Fruit fly (Drosophila melanogaster) whole organism, embryonic: Measurements from ENCODE around the gene CG17359.

Experiments
- Adf1 ChIP-seq: fragments of 200-800 bp; sonication (Bioruptor generic); IDR thresholded peaks from 2 replicates; pipeline ENCODE4 v1.3.6; 2022; ENCODE audit warnings: missing biosample characterization, missing genetic modification characterization
- Asciz ChIP-seq: fragments of 200-800 bp; sonication (Bioruptor generic); optimal IDR thresholded peaks from 2 replicates; lab custom pipeline; 2017; ENCODE audit warnings: missing biosample characterization, mild to moderate bottlenecking, missing genetic modification characterization, missing genetic modification reagents
- Atf6 ChIP-seq: fragments of 200-800 bp; sonication (Bioruptor generic); IDR thresholded peaks from 2 replicates; pipeline ENCODE4 v1.3.6; 2022; ENCODE audit warnings: missing biosample characterization, missing genetic modification characterization
- Awh ChIP-seq: fragments of 200-800 bp; sonication (Bioruptor generic); IDR thresholded peaks from 2 replicates; pipeline ENCODE4, ENCODE4 v1.3.6; 2022; ENCODE audit warnings: missing biosample characterization, missing genetic modification characterization
- CG10147 ChIP-seq: fragments of 200-800 bp; sonication (Bioruptor generic); optimal IDR thresholded peaks from 2 replicates; lab custom pipeline; 2019; ENCODE audit warnings: missing biosample characterization, mild to moderate bottlenecking, missing genetic modification characterization, moderate library complexity
- CG10321 ChIP-seq: fragments of 200-800 bp; sonication (Bioruptor generic); IDR thresholded peaks from 2 replicates; pipeline ENCODE4 v1.3.6; 2022; ENCODE audit warnings: missing biosample characterization, missing genetic modification characterization
- CG10543 ChIP-seq: fragments of 200-800 bp; sonication (Bioruptor generic); optimal IDR thresholded peaks from 3 replicates; lab custom pipeline; 2017; ENCODE audit warnings: missing biosample characterization, mild to moderate bottlenecking, missing genetic modification characterization, moderate library complexity
- CG10959 ChIP-seq: fragments of 200-800 bp; sonication (Bioruptor generic); IDR thresholded peaks from 2 replicates; pipeline ENCODE4 v1.3.6; 2022; ENCODE audit warnings: missing biosample characterization, missing genetic modification characterization
- CG11456 ChIP-seq: fragments of 200-800 bp; sonication (Bioruptor generic); IDR thresholded peaks from 3 replicates; pipeline ENCODE4 v1.3.6; 2022; ENCODE audit warnings: missing biosample characterization, missing genetic modification characterization
- CG13624 ChIP-seq: fragments of 200-800 bp; sonication (Bioruptor generic); optimal IDR thresholded peaks from 2 replicates; lab custom pipeline; 2016; ENCODE audit warnings: missing biosample characterization, missing genetic modification characterization
- CG14014 ChIP-seq: fragments of 200-800 bp; sonication (Bioruptor generic); IDR thresholded peaks from 2 replicates; pipeline ENCODE4 v1.3.6; 2022; ENCODE audit warnings: missing biosample characterization, missing genetic modification characterization
- CG17328 ChIP-seq: fragments of 200-800 bp; sonication (Bioruptor generic); IDR thresholded peaks from 2 replicates; pipeline ENCODE4 v1.3.6; 2022; ENCODE audit warnings: missing biosample characterization, missing genetic modification characterization
- CG18599 ChIP-seq: fragments of 200-800 bp; sonication (Bioruptor generic); optimal IDR thresholded peaks from 3 replicates; lab custom pipeline; 2017; ENCODE audit warnings: missing biosample characterization, missing genetic modification characterization, mild to moderate bottlenecking, moderate library complexity, missing genetic modification reagents
- CG18764 ChIP-seq: fragments of 200-800 bp; sonication (Bioruptor generic); optimal IDR thresholded peaks from 3 replicates; lab custom pipeline; 2016; ENCODE audit warnings: missing biosample characterization, missing genetic modification characterization
- CG5180 ChIP-seq: fragments of 200-800 bp; sonication (Bioruptor generic); optimal IDR thresholded peaks from 3 replicates; lab custom pipeline; 2017; ENCODE audit warnings: missing biosample characterization, missing genetic modification characterization, mild to moderate bottlenecking, moderate library complexity, missing genetic modification reagents
- CG6683 ChIP-seq: fragments of 200-800 bp; sonication (Bioruptor generic); optimal IDR thresholded peaks from 2 replicates; lab custom pipeline; 2017; ENCODE audit warnings: missing biosample characterization, mild to moderate bottlenecking, missing genetic modification characterization, missing genetic modification reagents
- CG8924 ChIP-seq: fragments of 200-800 bp; optimal IDR thresholded peaks from 3 replicates; lab custom pipeline; 2019; ENCODE audit warnings: missing biosample characterization, mild to moderate bottlenecking, missing genetic modification characterization, moderate library complexity
- CTCF ChIP-seq: fragments of 200-800 bp; sonication (Bioruptor generic); optimal IDR thresholded peaks from 2 replicates; lab custom pipeline; 2017; ENCODE audit warnings: missing biosample characterization, mild to moderate bottlenecking, missing genetic modification characterization, moderate library complexity
- Deaf1 ChIP-seq: fragments of 200-800 bp; optimal IDR thresholded peaks from 3 replicates; lab custom pipeline; 2019; ENCODE audit warnings: missing biosample characterization, mild to moderate bottlenecking, missing genetic modification characterization, moderate library complexity
- Dip2 ChIP-seq: fragments of 200-800 bp; sonication (Bioruptor generic); IDR thresholded peaks from 2 replicates; pipeline ENCODE4 v1.3.6; 2022; ENCODE audit warnings: missing biosample characterization, missing genetic modification characterization
- E2f2 ChIP-seq: fragments of 200-800 bp; sonication (Bioruptor generic); IDR thresholded peaks from 2 replicates; pipeline ENCODE4 v1.3.6; 2022; ENCODE audit warnings: missing biosample characterization, missing genetic modification characterization
- Ets65A ChIP-seq: fragments of 200-800 bp; sonication (Bioruptor generic); peaks from one replicate; lab custom pipeline; 2016; ENCODE audit warnings: missing biosample characterization, missing genetic modification characterization
- Fer1 ChIP-seq: fragments of 200-800 bp; sonication (Bioruptor generic); optimal IDR thresholded peaks from 2 replicates; lab custom pipeline; 2017; ENCODE audit warnings: missing biosample characterization, mild to moderate bottlenecking, missing genetic modification characterization
- Gsc ChIP-seq: fragments of 200-800 bp; sonication (Bioruptor generic); IDR thresholded peaks from 2 replicates; pipeline ENCODE4 v1.3.6; 2022; ENCODE audit warnings: missing biosample characterization, missing genetic modification characterization
- Lim3 ChIP-seq: fragments of 200-800 bp; sonication (Bioruptor generic); IDR thresholded peaks from 2 replicates; pipeline ENCODE4 v1.3.6; 2022; ENCODE audit warnings: missing biosample characterization, missing genetic modification characterization
- Lpt ChIP-seq: fragments of >200 bp; optimal IDR thresholded peaks from 2 replicates; lab custom pipeline; 2018; ENCODE audit warnings: missing biosample characterization, missing genetic modification characterization
- Mad ChIP-seq: fragments of 200-800 bp; sonication (Bioruptor generic); optimal IDR thresholded peaks from 2 replicates; lab custom pipeline; 2016; ENCODE audit warnings: missing biosample characterization, missing genetic modification characterization
- NFAT ChIP-seq: fragments of 200-800 bp; sonication (Bioruptor generic); IDR thresholded peaks from 2 replicates; pipeline ENCODE4 v1.3.6; 2022; ENCODE audit warnings: missing biosample characterization, missing genetic modification characterization
- NfI ChIP-seq: fragments of 200-800 bp; sonication (Bioruptor generic); optimal IDR thresholded peaks from 3 replicates; lab custom pipeline; 2018; ENCODE audit warnings: missing biosample characterization, mild to moderate bottlenecking, missing genetic modification characterization, moderate library complexity
- Oaz ChIP-seq: fragments of 200-800 bp; sonication (Bioruptor generic); IDR thresholded peaks from 2 replicates; pipeline ENCODE4 v1.3.6; 2022; ENCODE audit warnings: missing biosample characterization, missing genetic modification characterization
- Sin3A ChIP-seq: fragments of >200 bp; optimal IDR thresholded peaks from 2 replicates; lab custom pipeline; 2018
- Sry-β ChIP-seq: fragments of 200-800 bp; sonication (Bioruptor generic); optimal IDR thresholded peaks from 2 replicates; lab custom pipeline; 2018; ENCODE audit warnings: missing biosample characterization, mild to moderate bottlenecking, missing genetic modification characterization, moderate library complexity
- Trl ChIP-seq, 3 experiments: fragments of >200 bp in 2 of 3; fragments of 200-800 bp in 1 of 3; sonication (Bioruptor generic) in 1 of 3; optimal IDR thresholded peaks; 2 replicates in 1 of 3; 3 replicates in 2 of 3; lab custom pipeline; 2016 to 2017; ENCODE audit warnings: missing biosample characterization in 1 of 3, missing genetic modification characterization in 1 of 3
- al ChIP-seq: fragments of 200-800 bp; sonication (Bioruptor generic); IDR thresholded peaks from 2 replicates; pipeline ENCODE4 v1.3.6; 2022; ENCODE audit warnings: missing biosample characterization, missing genetic modification characterization
- bcd ChIP-seq: fragments of 200-800 bp; sonication (Bioruptor generic); optimal IDR thresholded peaks from 2 replicates; lab custom pipeline; 2017; ENCODE audit warnings: missing biosample characterization, mild to moderate bottlenecking, missing genetic modification characterization
- br ChIP-seq: fragments of >200 bp; optimal IDR thresholded peaks from 2 replicates; lab custom pipeline; 2017
- chinmo ChIP-seq: fragments of 200-800 bp; sonication (Bioruptor generic); IDR thresholded peaks from 4 replicates; pipeline ENCODE4 v1.3.6; 2022; ENCODE audit warnings: missing biosample characterization, missing genetic modification characterization; ENCODE audit not compliant: partially characterized antibody
- dan ChIP-seq: fragments of 200-800 bp; sonication (Bioruptor generic); IDR thresholded peaks from 2 replicates; pipeline ENCODE4 v1.3.6; 2022; ENCODE audit warnings: missing biosample characterization, missing genetic modification characterization
- ems ChIP-seq: fragments of 200-800 bp; sonication (Bioruptor generic); optimal IDR thresholded peaks from 3 replicates; lab custom pipeline; 2016; ENCODE audit warnings: missing biosample characterization, missing genetic modification characterization
- gsb-n ChIP-seq: fragments of 200-800 bp; sonication (Bioruptor generic); optimal IDR thresholded peaks from 3 replicates; lab custom pipeline; 2018; ENCODE audit warnings: missing biosample characterization, mild to moderate bottlenecking, missing genetic modification characterization
- knrl ChIP-seq: fragments of 200-800 bp; sonication (Bioruptor generic); IDR thresholded peaks from 3 replicates; pipeline ENCODE4 v1.3.6; 2022; ENCODE audit warnings: missing biosample characterization, missing genetic modification characterization; ENCODE audit not compliant: partially characterized antibody
- lab ChIP-seq: fragments of 200-800 bp; sonication (Bioruptor generic); optimal IDR thresholded peaks from 3 replicates; lab custom pipeline; 2017; ENCODE audit warnings: missing biosample characterization, missing genetic modification characterization, mild to moderate bottlenecking, moderate library complexity, missing genetic modification reagents
- maf-S ChIP-seq: fragments of 200-800 bp; sonication (Bioruptor generic); optimal IDR thresholded peaks from 2 replicates; lab custom pipeline; 2016; ENCODE audit warnings: missing biosample characterization, missing genetic modification characterization
- nerfin-1 ChIP-seq: fragments of 200-800 bp; sonication (Bioruptor generic); optimal IDR thresholded peaks from 3 replicates; lab custom pipeline; 2019; ENCODE audit warnings: missing biosample characterization, mild to moderate bottlenecking, missing genetic modification characterization, moderate library complexity
- p53 ChIP-seq: fragments of 200-800 bp; sonication (Bioruptor generic); optimal IDR thresholded peaks from 2 replicates; lab custom pipeline; 2016; ENCODE audit warnings: missing biosample characterization, missing genetic modification characterization
- sna ChIP-seq: fragments of 200-800 bp; sonication (Bioruptor generic); IDR thresholded peaks from 2 replicates; pipeline ENCODE4 v1.3.6; 2022; ENCODE audit warnings: missing biosample characterization, missing genetic modification characterization; ENCODE audit not compliant: partially characterized antibody
- sr ChIP-seq: fragments of 200-800 bp; sonication (Bioruptor generic); IDR thresholded peaks from 3 replicates; pipeline ENCODE4 v1.3.6; 2022; ENCODE audit warnings: missing biosample characterization, missing genetic modification characterization
- stwl ChIP-seq: fragments of 200-800 bp; sonication (Bioruptor generic); optimal IDR thresholded peaks from 3 replicates; lab custom pipeline; 2018; ENCODE audit warnings: missing biosample characterization, mild to moderate bottlenecking, missing genetic modification characterization, moderate library complexity
- vnd ChIP-seq: fragments of 200-800 bp; sonication (Bioruptor generic); IDR thresholded peaks from 3 replicates; pipeline ENCODE4 v1.3.6; 2022; ENCODE audit warnings: missing biosample characterization, missing genetic modification characterization; ENCODE audit not compliant: partially characterized antibody
- zen ChIP-seq: fragments of 200-800 bp; sonication (Bioruptor generic); optimal IDR thresholded peaks from 3 replicates; lab custom pipeline; 2018; ENCODE audit warnings: missing biosample characterization, mild to moderate bottlenecking, missing genetic modification characterization, moderate library complexity
- zfh1 ChIP-seq: fragments of 200-800 bp; sonication (Bioruptor generic); IDR thresholded peaks from 3 replicates; pipeline ENCODE4 v1.3.6; 2022; ENCODE audit warnings: missing biosample characterization, missing genetic modification characterization

CG17359 gene

DNA sequence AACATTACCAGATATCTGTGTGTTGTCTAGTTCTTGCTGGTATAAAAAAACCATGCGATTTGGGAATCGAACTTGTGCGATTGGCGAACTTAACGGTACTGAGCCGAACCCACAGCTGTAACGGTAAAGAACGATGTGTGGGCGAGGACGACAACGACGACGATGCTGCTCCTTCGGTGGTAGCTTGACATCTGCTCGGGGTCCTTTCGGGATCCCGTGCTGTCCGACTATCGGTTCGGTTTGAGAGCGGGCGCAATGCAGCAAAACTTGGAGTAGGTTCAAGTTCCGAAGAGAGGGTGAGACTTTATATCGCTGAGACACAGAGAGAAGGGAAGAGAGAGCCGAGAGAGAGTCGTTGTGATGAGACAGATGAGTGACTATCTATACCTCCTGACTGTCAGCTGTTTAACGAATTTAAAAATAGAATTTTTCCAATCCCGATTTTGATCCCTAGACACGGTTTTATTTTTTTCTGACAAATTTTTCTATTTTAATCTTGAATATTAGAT, 5.8 kb downstream of the CG17359 start, which contains the start of gene CG17364 (continued):
- TF ChIP-seq CG8924 (tag; lab: Kevin White, UChicago) (no peak), Adf1 (GFP tag; lab: Robert Waterston, UW) (no peak), Lpt (GFP tag; lab: Kevin White, UChicago) (no peak), CG5180 (GFP tag; lab: Kevin White, UChicago) (peak; percentile 5), al (GFP tag; lab: Robert Waterston, UW) (no peak), CG10959 (GFP tag; lab: Robert Waterston, UW) (no peak), nerfin-1 (tag; lab: Kevin White, UChicago) (no peak), Dip2 (GFP tag; lab: Robert Waterston, UW) (no peak), CG6683 (GFP tag; lab: Kevin White, UChicago) (no peak), chinmo (GFP tag; lab: Robert Waterston, UW) (0 out of 4 replicates have a peak, but pooled peaks have one; percentile 48), E2f2 (GFP tag; lab: Robert Waterston, UW) (no peak), Gsc (GFP tag; lab: Robert Waterston, UW) (no peak), zfh1 (GFP tag; lab: Robert Waterston, UW) (0 out of 3 replicates have a peak, but pooled peaks have one; percentile 9), ems (no peak), gsb-n (tag; lab: Kevin White, UChicago) (no peak)

dm6 chr3L:13991314-13991713, 7.7 kb downstream of the CG17359 start:
- TF ChIP-seq chinmo (GFP tag; lab: Robert Waterston, UW) (0 out of 4 replicates have a peak, but pooled peaks have one; percentile 22), Trl (optimal IDR thresholded peaks at IDR 0.05; lab: Kevin White, UChicago) (peak; percentile 31 to 58), Trl (GFP tag; optimal IDR thresholded peaks at IDR 0.05; lab: Kevin White, UChicago) (no peak), bcd (GFP tag; lab: Kevin White, UChicago) (no peak), Deaf1 (tag; lab: Kevin White, UChicago) (peak; percentile 45), p53 (GFP tag; lab: Kevin White, UChicago) (no peak), Awh (GFP tag; lab: Robert Waterston, UW) (no peak), CG11456 (GFP tag; lab: Robert Waterston, UW) (0 out of 3 replicates have a peak, but pooled peaks have one; percentile 27), knrl (GFP tag; lab: Robert Waterston, UW) (no peak), CG10147 (no peak), NfI (GFP tag; lab: Kevin White, UChicago) (no peak), NFAT (GFP tag; lab: Robert Waterston, UW) (peak; percentile 18; the same call in 1 of the 2 replicates), Sry-β (GFP tag; lab: Kevin White, UChicago) (no peak), CG10543 (no peak), CG10321 (no peak), zen (no peak), Oaz (0 out of 2 replicates have a peak, but pooled peaks have one; percentile 4), Ets65A (GFP tag; lab: Kevin White, UChicago) (peak; percentile 64), stwl (tag; lab: Kevin White, UChicago) (no peak), br (lab: Kevin White, UChicago) (no peak), CG17328 (no peak), dan (GFP tag; lab: Robert Waterston, UW) (no peak)

dm6 chr3L:13987578-13987977, 11.5 kb downstream of the CG17359 start, which contains the start of gene CG9040:
Gene CG9040 (plus strand): TSS chr3L:13987878.
- TF ChIP-seq maf-S (GFP tag; lab: Kevin White, UChicago) (no peak), Asciz (GFP tag; lab: Kevin White, UChicago) (no peak), sna (GFP tag; lab: Robert Waterston, UW) (no peak), CG14014 (GFP tag; lab: Robert Waterston, UW) (no peak), Fer1 (no peak), CG18764 (GFP tag; lab: Kevin White, UChicago) (no peak), CG18599 (GFP tag; lab: Kevin White, UChicago) (peak; percentile 21), sr (GFP tag; lab: Robert Waterston, UW) (no peak), Sin3A (lab: Kevin White, UChicago) (no peak), Mad (no peak), vnd (GFP tag; lab: Robert Waterston, UW) (no peak), lab (peak; percentile 41), CTCF (GFP tag; lab: Kevin White, UChicago) (no peak), Atf6 (GFP tag; lab: Robert Waterston, UW) (no peak), CG13624 (GFP tag; lab: Kevin White, UChicago) (no peak), Lim3 (no peak)
